Fruit fly (Drosophila melanogaster) whole organism, prepupa: ENCODE measurements around the gene CG31778.

Source experiments
- CG10631 ChIP-seq: fragments of 200-800 bp; sonication (Bioruptor generic); optimal IDR thresholded peaks from 2 replicates; lab custom pipeline; 2016; ENCODE audit warnings: missing biosample characterization, missing genetic modification characterization
- CG10669 ChIP-seq: fragments of 200-800 bp; sonication (Bioruptor generic); optimal IDR thresholded peaks from 3 replicates; lab custom pipeline; 2018; ENCODE audit warnings: missing biosample characterization, mild to moderate bottlenecking, missing genetic modification characterization, moderate library complexity
- CG11294 ChIP-seq: fragments of 200-800 bp; sonication (Bioruptor generic); IDR thresholded peaks from 2 replicates; pipeline ENCODE4 v1.3.6; 2022; ENCODE audit warnings: missing biosample characterization, missing genetic modification characterization
- CG11902 ChIP-seq: fragments of 200-800 bp; sonication (Bioruptor generic); optimal IDR thresholded peaks from 3 replicates; lab custom pipeline; 2016; ENCODE audit warnings: missing biosample characterization, missing genetic modification characterization
- CG15336 ChIP-seq: fragments of 200-800 bp; sonication (Bioruptor generic); IDR thresholded peaks from 2 replicates; pipeline ENCODE4 v1.3.6; 2022; ENCODE audit warnings: missing biosample characterization, missing genetic modification characterization
- CG1621 ChIP-seq: fragments of 200-800 bp; sonication (Bioruptor generic); optimal IDR thresholded peaks from 3 replicates; lab custom pipeline; 2018; ENCODE audit warnings: missing biosample characterization, mild to moderate bottlenecking, missing genetic modification characterization
- CG16779 ChIP-seq: fragments of 200-800 bp; sonication (Bioruptor generic); optimal IDR thresholded peaks from 3 replicates; lab custom pipeline; 2017; ENCODE audit warnings: missing biosample characterization, mild to moderate bottlenecking, missing genetic modification characterization
- CG3032 ChIP-seq: fragments of 200-800 bp; optimal IDR thresholded peaks from 2 replicates; lab custom pipeline; 2019; ENCODE audit warnings: missing biosample characterization, mild to moderate bottlenecking, missing genetic modification characterization, moderate library complexity
- CG34406 ChIP-seq: fragments of 200-800 bp; sonication (Bioruptor generic); optimal IDR thresholded peaks from 3 replicates; lab custom pipeline; 2016; ENCODE audit warnings: missing biosample characterization, missing genetic modification characterization
- CG3919 ChIP-seq: fragments of 200-800 bp; sonication (Bioruptor generic); optimal IDR thresholded peaks from 3 replicates; lab custom pipeline; 2016; ENCODE audit warnings: missing biosample characterization, missing genetic modification characterization
- CG4318 ChIP-seq: fragments of 200-800 bp; sonication (Bioruptor generic); optimal IDR thresholded peaks from 3 replicates; lab custom pipeline; 2017; ENCODE audit warnings: missing biosample characterization, mild to moderate bottlenecking, missing genetic modification characterization
- CG6163 ChIP-seq: fragments of 200-800 bp; sonication (Bioruptor generic); IDR thresholded peaks from 3 replicates; pipeline ENCODE4 v1.3.6; 2022; ENCODE audit warnings: missing biosample characterization, missing genetic modification characterization
- CG6276 ChIP-seq: fragments of 200-800 bp; sonication (Bioruptor generic); optimal IDR thresholded peaks from 2 replicates; lab custom pipeline; 2017; ENCODE audit warnings: missing biosample characterization, mild to moderate bottlenecking, missing genetic modification characterization
- CG6792 ChIP-seq: fragments of 200-800 bp; sonication (Bioruptor generic); optimal IDR thresholded peaks from 3 replicates; lab custom pipeline; 2016; ENCODE audit warnings: missing biosample characterization, missing genetic modification characterization
- CG6808 ChIP-seq: fragments of 200-800 bp; sonication (Bioruptor generic); optimal IDR thresholded peaks from 3 replicates; lab custom pipeline; 2017; ENCODE audit warnings: missing biosample characterization, missing genetic modification characterization, mild to moderate bottlenecking, moderate library complexity, missing genetic modification reagents
- CG6854 ChIP-seq: fragments of 200-800 bp; sonication (Bioruptor generic); optimal IDR thresholded peaks from 2 replicates; lab custom pipeline; 2017; ENCODE audit warnings: missing biosample characterization, mild to moderate bottlenecking, missing genetic modification characterization
- CG7368 ChIP-seq: fragments of 200-800 bp; sonication (Bioruptor generic); optimal IDR thresholded peaks from 3 replicates; lab custom pipeline; 2016; ENCODE audit warnings: missing biosample characterization, missing genetic modification characterization
- CG8119 ChIP-seq: fragments of 200-800 bp; sonication (Bioruptor generic); IDR thresholded peaks from 3 replicates; pipeline ENCODE4 v1.3.6; 2022; ENCODE audit warnings: missing biosample characterization, missing genetic modification characterization
- CG8632 ChIP-seq: fragments of 200-800 bp; sonication (Bioruptor generic); optimal IDR thresholded peaks from 3 replicates; lab custom pipeline; 2016; ENCODE audit warnings: missing biosample characterization, missing genetic modification characterization
- CG9139 ChIP-seq: fragments of 200-800 bp; sonication (Bioruptor generic); optimal IDR thresholded peaks from 3 replicates; lab custom pipeline; 2017; ENCODE audit warnings: missing biosample characterization, mild to moderate bottlenecking, missing genetic modification characterization
- Eip75B ChIP-seq: fragments of 200-800 bp; sonication (Bioruptor generic); optimal IDR thresholded peaks from 3 replicates; lab custom pipeline; 2016; ENCODE audit warnings: missing biosample characterization, missing genetic modification characterization
- Eip93F ChIP-seq: fragments of 200-800 bp; sonication (Bioruptor generic); optimal IDR thresholded peaks from 2 replicates; lab custom pipeline; 2016; ENCODE audit warnings: missing biosample characterization, mild to moderate bottlenecking, missing genetic modification characterization
- Ets21C ChIP-seq: fragments of 200-800 bp; sonication (Bioruptor generic); optimal IDR thresholded peaks from 3 replicates; lab custom pipeline; 2016; ENCODE audit warnings: missing biosample characterization, missing genetic modification characterization
- Ets96B ChIP-seq: fragments of 200-800 bp; optimal IDR thresholded peaks from 2 replicates; lab custom pipeline; 2019; ENCODE audit warnings: missing biosample characterization, mild to moderate bottlenecking, missing genetic modification characterization, moderate library complexity
- Hr38 ChIP-seq: sonication (Bioruptor generic); optimal IDR thresholded peaks from 2 replicates; lab custom pipeline; 2016; ENCODE audit warnings: missing biosample characterization, missing genetic modification characterization
- Hr39 ChIP-seq: fragments of 200-800 bp; sonication (Bioruptor generic); optimal IDR thresholded peaks from 2 replicates; lab custom pipeline; 2016; ENCODE audit warnings: missing biosample characterization, missing genetic modification characterization
- Hr4 ChIP-seq: fragments of 200-800 bp; sonication (Bioruptor generic); optimal IDR thresholded peaks from 3 replicates; lab custom pipeline; 2016; ENCODE audit warnings: missing biosample characterization, missing genetic modification characterization
- Met ChIP-seq: fragments of 200-800 bp; sonication (Bioruptor generic); optimal IDR thresholded peaks from 3 replicates; lab custom pipeline; 2016; ENCODE audit warnings: missing biosample characterization, missing genetic modification characterization
- OdsH ChIP-seq: fragments of 200-800 bp; sonication (Bioruptor generic); optimal IDR thresholded peaks from 3 replicates; lab custom pipeline; 2016; ENCODE audit warnings: missing biosample characterization, missing genetic modification characterization
- Smox ChIP-seq: fragments of 200-800 bp; sonication (Bioruptor generic); optimal IDR thresholded peaks from 3 replicates; lab custom pipeline; 2016; ENCODE audit warnings: missing biosample characterization, missing genetic modification characterization
- Sox102F ChIP-seq: fragments of 200-800 bp; sonication (Bioruptor generic); optimal IDR thresholded peaks from 2 replicates; lab custom pipeline; 2016; ENCODE audit warnings: missing biosample characterization, mild to moderate bottlenecking, missing genetic modification characterization
- Sox14 ChIP-seq: fragments of 200-800 bp; sonication (Bioruptor generic); optimal IDR thresholded peaks from 3 replicates; lab custom pipeline; 2016; ENCODE audit warnings: missing biosample characterization, missing genetic modification characterization
- Sox15 ChIP-seq: fragments of 200-800 bp; sonication (Bioruptor generic); optimal IDR thresholded peaks from 3 replicates; lab custom pipeline; 2016; ENCODE audit warnings: missing biosample characterization, missing genetic modification characterization
- achi ChIP-seq: fragments of 200-800 bp; sonication (Bioruptor generic); optimal IDR thresholded peaks from 3 replicates; lab custom pipeline; 2016; ENCODE audit warnings: missing biosample characterization, missing genetic modification characterization
- cyc ChIP-seq: fragments of 200-800 bp; sonication (Bioruptor generic); optimal IDR thresholded peaks from 3 replicates; lab custom pipeline; 2016; ENCODE audit warnings: missing biosample characterization, missing genetic modification characterization
- dac ChIP-seq: fragments of 200-800 bp; sonication (Bioruptor generic); optimal IDR thresholded peaks from 2 replicates; lab custom pipeline; 2017; ENCODE audit warnings: missing biosample characterization, mild to moderate bottlenecking, missing genetic modification characterization
- dsx ChIP-seq: fragments of 200-800 bp; optimal IDR thresholded peaks from 3 replicates; lab custom pipeline; 2019; ENCODE audit warnings: missing biosample characterization, mild to moderate bottlenecking, missing genetic modification characterization, moderate library complexity; ENCODE audit not compliant: poor library complexity, severe bottlenecking
- eg ChIP-seq: fragments of 200-800 bp; sonication (Bioruptor generic); IDR thresholded peaks from 3 replicates; pipeline ENCODE4 v1.3.6; 2022; ENCODE audit warnings: missing biosample characterization, missing genetic modification characterization
- fd85E ChIP-seq: fragments of 200-800 bp; sonication (Bioruptor generic); optimal IDR thresholded peaks from 3 replicates; lab custom pipeline; 2016; ENCODE audit warnings: missing biosample characterization, missing genetic modification characterization
- lz ChIP-seq: fragments of 200-800 bp; sonication (Bioruptor generic); optimal IDR thresholded peaks from 3 replicates; lab custom pipeline; 2016; ENCODE audit warnings: missing biosample characterization, missing genetic modification characterization
- spab ChIP-seq: fragments of 200-800 bp; sonication (Bioruptor generic); optimal IDR thresholded peaks from 2 replicates; lab custom pipeline; 2017; ENCODE audit warnings: missing biosample characterization, mild to moderate bottlenecking, missing genetic modification characterization, missing genetic modification reagents
- ss ChIP-seq, 2 experiments: fragments of 200-800 bp; sonication (Bioruptor generic); optimal IDR thresholded peaks; 2 replicates in 1 of 2; 3 replicates in 1 of 2; lab custom pipeline; 2017 to 2018; ENCODE audit warnings: mild to moderate bottlenecking in 2 of 2, missing biosample characterization in 2 of 2, missing genetic modification characterization in 2 of 2, moderate library complexity in 1 of 2
- svp ChIP-seq: fragments of 200-800 bp; sonication (Bioruptor generic); peaks from one replicate; lab custom pipeline; 2016; ENCODE audit warnings: missing biosample characterization, missing genetic modification characterization
- topi ChIP-seq: fragments of 200-800 bp; sonication (Bioruptor generic); optimal IDR thresholded peaks from 3 replicates; lab custom pipeline; 2016; ENCODE audit warnings: missing biosample characterization, missing genetic modification characterization
- vri ChIP-seq: fragments of 200-800 bp; sonication (Bioruptor generic); optimal IDR thresholded peaks from 3 replicates; lab custom pipeline; 2016; ENCODE audit warnings: missing biosample characterization, mild to moderate bottlenecking, missing genetic modification characterization

Gene CG31778

DNA sequence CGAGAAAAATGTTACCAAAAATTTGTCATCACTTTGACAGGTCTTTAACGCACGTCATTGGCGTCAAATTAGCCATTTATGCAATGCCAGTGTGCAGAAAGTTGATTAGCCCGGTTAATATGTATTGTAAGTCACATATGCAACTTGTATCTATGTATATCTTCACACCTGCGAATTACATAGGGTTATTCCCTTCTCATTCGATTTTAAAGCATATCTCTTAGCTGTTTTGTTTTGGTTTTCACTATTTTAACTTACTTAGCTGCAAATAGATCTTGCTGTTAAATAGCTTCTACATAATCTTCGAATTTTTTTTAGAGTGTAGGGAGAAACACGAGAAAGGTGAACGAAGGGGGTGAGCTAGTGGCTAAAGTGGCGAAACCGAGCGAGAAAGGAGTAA is 25.8 kb upstream of the CG31778 start (continued):
- TF ChIP-seq CG6163 (no peak), OdsH (GFP tag; lab: Kevin White, UChicago) (no peak), Hr4 (peak; percentile 85), svp (GFP tag; lab: Kevin White, UChicago) (no peak), CG1621 (no peak), CG6792 (GFP tag; lab: Kevin White, UChicago) (no peak), cyc (GFP tag; lab: Kevin White, UChicago) (no peak), CG3919 (GFP tag; lab: Kevin White, UChicago) (peak; percentile 13), achi (no peak), Eip75B (GFP tag; lab: Kevin White, UChicago) (no peak), CG6854 (GFP tag; lab: Kevin White, UChicago) (no peak), CG8119 (peak; percentile 71), dsx (GFP tag; lab: Kevin White, UChicago) (no peak), CG4318 (GFP tag; lab: Kevin White, UChicago) (peak; percentile 74)

DNA sequence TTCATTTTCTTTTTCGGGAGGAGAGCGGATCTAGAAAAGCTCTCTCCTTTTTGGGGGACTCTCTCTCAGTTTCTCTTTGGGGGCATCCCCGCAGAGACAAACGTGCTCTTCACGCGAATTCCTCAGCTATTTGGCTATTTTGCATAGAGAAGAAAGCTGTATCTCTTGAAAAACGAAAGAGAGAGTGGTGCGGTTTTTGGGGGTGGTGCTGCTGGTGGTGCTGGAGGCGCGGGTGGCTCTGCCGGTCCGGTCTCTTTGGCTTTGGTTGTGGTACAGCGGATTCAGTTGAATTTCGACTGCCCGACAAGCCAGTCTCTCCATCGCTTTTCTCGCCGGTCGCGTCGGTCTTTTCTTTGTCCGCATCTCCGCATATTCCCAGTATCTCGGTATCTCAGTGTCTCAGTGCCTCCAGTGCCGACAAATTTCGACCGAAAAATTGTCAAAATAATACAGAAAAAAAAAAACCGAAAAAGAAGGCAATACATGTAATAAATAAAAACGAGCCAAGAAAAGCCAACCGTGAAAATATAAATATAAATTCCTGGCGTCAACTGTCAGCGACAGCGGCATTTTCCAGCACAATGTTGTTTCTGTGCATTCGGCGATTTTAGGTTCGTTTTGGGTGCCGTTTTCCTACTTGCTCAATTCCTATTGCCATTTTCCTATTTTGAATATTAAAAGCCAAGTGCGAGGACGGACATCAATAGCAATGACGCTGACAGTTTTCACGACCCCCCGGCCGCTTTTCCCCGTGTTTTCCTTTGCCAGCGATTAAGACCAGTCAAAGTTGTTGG is 25.1 kb upstream of the CG31778 start, which contains the start of gene CG10019:
CG10019 (plus strand) TSS at position 285 of the 794 bp plus-strand sequence.
- TF ChIP-seq vri (GFP tag; lab: Kevin White, UChicago): no peak
- no peak for TF ChIP-seq Hr4
- TF ChIP-seq OdsH (GFP tag; lab: Kevin White, UChicago): no peak
- TF ChIP-seq CG7368: no peak
- no peak for TF ChIP-seq Sox102F (GFP tag; lab: Kevin White, UChicago)
- no peak for TF ChIP-seq ss (GFP tag; optimal IDR thresholded peaks at IDR 0.05; lab: Kevin White, UChicago)
- no peak for TF ChIP-seq Ets96B (tag; lab: Kevin White, UChicago)
- TF ChIP-seq spab (GFP tag; lab: Kevin White, UChicago): no peak
- no peak for TF ChIP-seq CG9139 (GFP tag; lab: Kevin White, UChicago)
- no peak for TF ChIP-seq CG10631 (GFP tag; lab: Kevin White, UChicago)
- no peak for TF ChIP-seq Eip93F (GFP tag; lab: Kevin White, UChicago)
- TF ChIP-seq Met (GFP tag; lab: Kevin White, UChicago): no peak
- no peak for TF ChIP-seq CG4318 (GFP tag; lab: Kevin White, UChicago)
- no peak for TF ChIP-seq Smox (GFP tag; lab: Kevin White, UChicago)
- no peak for TF ChIP-seq Sox15 (GFP tag; lab: Kevin White, UChicago)
- no peak for TF ChIP-seq CG11902 (GFP tag; lab: Kevin White, UChicago)
- TF ChIP-seq fd85E (GFP tag; lab: Kevin White, UChicago): no peak
- 0 out of 3 replicates have a peak, but pooled peaks have one; percentile 27 for TF ChIP-seq CG8119
- TF ChIP-seq CG15336 (GFP tag; lab: Robert Waterston, UW): peak; percentile 31; the same call in 1 of the 2 replicates
- TF ChIP-seq CG11294 (GFP tag; lab: Robert Waterston, UW): no peak
- no peak for TF ChIP-seq cyc (GFP tag; lab: Kevin White, UChicago)
- no peak for TF ChIP-seq topi
- TF ChIP-seq eg (GFP tag; lab: Robert Waterston, UW): peak; percentile 56; the same call in 1 of the 3 replicates
- TF ChIP-seq dac (GFP tag; lab: Kevin White, UChicago): no peak
- no peak for TF ChIP-seq CG3032 (tag; lab: Kevin White, UChicago)
- TF ChIP-seq CG16779: peak; percentile 25
- TF ChIP-seq CG8632 (GFP tag; lab: Kevin White, UChicago): no peak
- no peak for TF ChIP-seq CG6808 (GFP tag; lab: Kevin White, UChicago)
- TF ChIP-seq Sox14 (GFP tag; lab: Kevin White, UChicago): no peak
- no peak for TF ChIP-seq lz (GFP tag; lab: Kevin White, UChicago)
- TF ChIP-seq Hr38 (GFP tag; lab: Kevin White, UChicago): no peak
- TF ChIP-seq Hr39 (GFP tag; lab: Kevin White, UChicago): no peak
- TF ChIP-seq CG6276 (GFP tag; lab: Kevin White, UChicago): peak; percentile 44
- no peak for TF ChIP-seq CG34406 (GFP tag; lab: Kevin White, UChicago)
- TF ChIP-seq CG10669 (GFP tag; lab: Kevin White, UChicago): no peak
- no peak for TF ChIP-seq CG3919 (GFP tag; lab: Kevin White, UChicago)
- TF ChIP-seq Ets21C (GFP tag; lab: Kevin White, UChicago): no peak
